Fruit fly (Drosophila melanogaster): ENCODE data around the gene ERp44.

The ERp44 gene

dm6 chrX:16296423-16297292, 860 bp downstream of the ERp44 start, which contains the start of gene CG3632 (continued):
- TF ChIP-seq pros (GFP tag; optimal IDR thresholded peaks at IDR 0.05) (no peak), CG8944 (GFP tag; optimal IDR thresholded peaks at IDR 0.05) (no peak), Camta (GFP tag; optimal IDR thresholded peaks at IDR 0.05) (peak; percentile 41), CG10274 (GFP tag; optimal IDR thresholded peaks at IDR 0.05) (no peak), CG11723 (GFP tag; optimal IDR thresholded peaks at IDR 0.05) (no peak), scrt (GFP tag; optimal IDR thresholded peaks at IDR 0.05) (no peak), repo (GFP tag; optimal IDR thresholded peaks at IDR 0.05) (peak; percentile 55), chinmo (GFP tag; IDR thresholded peaks at IDR 0.05; ENCODE audit: partially characterized antibody) (peak; percentile 88; the same call in 3 of the 4 replicates), CG13123 (GFP tag; optimal IDR thresholded peaks at IDR 0.05) (no peak), CG9609 (GFP tag; optimal IDR thresholded peaks at IDR 0.05) (peak; percentile 49), CG1647 (GFP tag; optimal IDR thresholded peaks at IDR 0.05) (peak; percentile 28), Trl (optimal IDR thresholded peaks at IDR 0.05) (no peak), Trl (GFP tag; optimal IDR thresholded peaks at IDR 0.05) (peak; percentile 44), CG13287 (GFP tag; IDR thresholded peaks at IDR 0.05; ENCODE audit: partially characterized antibody) (peak; percentile 82), CG13894 (tag; optimal IDR thresholded peaks at IDR 0.05) (no peak), wdn (GFP tag; IDR thresholded peaks at IDR 0.05) (no peak), CG9215 (GFP tag; IDR thresholded peaks at IDR 0.05) (no peak), CG14014 (GFP tag; IDR thresholded peaks at IDR 0.05) (no peak), Ptx1 (GFP tag; IDR thresholded peaks at IDR 0.05) (no peak; the same call in none of the 2 replicates), CG18764 (GFP tag; optimal IDR thresholded peaks at IDR 0.05) (peak; percentile 6), esg (GFP tag; conservative IDR thresholded peaks at IDR 0.05) (no peak), insv (GFP tag; optimal IDR thresholded peaks at IDR 0.05) (no peak), nerfin-1 (tag; optimal IDR thresholded peaks at IDR 0.05) (peak; percentile 42), YL-1 (GFP tag; optimal IDR thresholded peaks at IDR 0.05) (peak; percentile 85), mirr (GFP tag; optimal IDR thresholded peaks at IDR 0.05) (peak; percentile 51), rib (GFP tag; IDR thresholded peaks at IDR 0.05) (peak; percentile 61; the same call in 1 of the 2 replicates), Xrp1 (GFP tag; IDR thresholded peaks at IDR 0.05) (peak; percentile 54; the same call in 1 of the 2 replicates), CG10321 (GFP tag; IDR thresholded peaks at IDR 0.05) (no peak), chm (GFP tag; IDR thresholded peaks at IDR 0.05) (no peak), sc (optimal IDR thresholded peaks at IDR 0.05) (no peak), sc (GFP tag; optimal IDR thresholded peaks at IDR 0.05) (no peak), CG7556 (GFP tag; optimal IDR thresholded peaks at IDR 0.05) (no peak), Fer1 (GFP tag; optimal IDR thresholded peaks at IDR 0.05) (no peak), Dad (GFP tag; optimal IDR thresholded peaks at IDR 0.05) (peak; percentile 55), corto (GFP tag; optimal IDR thresholded peaks at IDR 0.05) (no peak), zfh2 (GFP tag; optimal IDR thresholded peaks at IDR 0.05) (peak; percentile 63), CG9437 (GFP tag; optimal IDR thresholded peaks at IDR 0.05) (no peak), Oaz (GFP tag; IDR thresholded peaks at IDR 0.05) (no peak), fu2 (GFP tag; optimal IDR thresholded peaks at IDR 0.05) (peak; percentile 15), gcm (GFP tag; optimal IDR thresholded peaks at IDR 0.05) (no peak), CG9876 (GFP tag; optimal IDR thresholded peaks at IDR 0.05) (no peak), Atf6 (GFP tag; IDR thresholded peaks at IDR 0.05) (no peak; the same call in 1 of the 2 replicates), H2.0 (GFP tag; IDR thresholded peaks at IDR 0.05) (peak; percentile 28; the same call in 1 of the 2 replicates), CG10209 (GFP tag; optimal IDR thresholded peaks at IDR 0.05) (peak; percentile 2), CG17359 (tag; optimal IDR thresholded peaks at IDR 0.05) (no peak), TFAM (GFP tag; optimal IDR thresholded peaks at IDR 0.05) (no peak), knrl (GFP tag; IDR thresholded peaks at IDR 0.05; ENCODE audit: partially characterized antibody) (peak; percentile 78), CG30431 (GFP tag; optimal IDR thresholded peaks at IDR 0.05) (no peak), CG14050 (GFP tag; IDR thresholded peaks at IDR 0.05) (no peak), HLH3B (GFP tag; IDR thresholded peaks at IDR 0.05) (no peak)

Data from whole organism, embryonic.